Fruit fly (Drosophila melanogaster) whole organism, embryonic: Measurements from ENCODE around the gene CG14903.

Experiments used
- Blimp-1 ChIP-seq: fragments of 200-800 bp; sonication (Bioruptor generic); optimal IDR thresholded peaks from 3 replicates; lab custom pipeline; 2018; ENCODE audit warnings: missing biosample characterization, missing genetic modification characterization, mild to moderate bottlenecking, moderate library complexity, missing genetic modification reagents
- D19A ChIP-seq: fragments of 200-800 bp; optimal IDR thresholded peaks from 3 replicates; lab custom pipeline; 2019; ENCODE audit warnings: missing biosample characterization, mild to moderate bottlenecking, missing genetic modification characterization, moderate library complexity
- Dbx ChIP-seq: fragments of 200-800 bp; sonication (Bioruptor generic); IDR thresholded peaks from 3 replicates; pipeline ENCODE4 v1.3.6; 2022; ENCODE audit warnings: missing biosample characterization, missing genetic modification characterization
- Drgx ChIP-seq: fragments of 200-800 bp; sonication (Bioruptor generic); IDR thresholded peaks from 2 replicates; pipeline ENCODE4 v1.3.6; 2022; ENCODE audit warnings: missing biosample characterization, missing genetic modification characterization
- aop ChIP-seq: fragments of 200-800 bp; sonication (Bioruptor generic); IDR thresholded peaks from 2 replicates; pipeline ENCODE4 v1.3.6; 2022; ENCODE audit warnings: missing biosample characterization, missing genetic modification characterization
- gcm ChIP-seq: fragments of 200-800 bp; sonication (Bioruptor generic); optimal IDR thresholded peaks from 2 replicates; lab custom pipeline; 2019; ENCODE audit warnings: missing biosample characterization, mild to moderate bottlenecking, missing genetic modification characterization, moderate library complexity
- z ChIP-seq: fragments of 200-800 bp; sonication (Bioruptor generic); IDR thresholded peaks from 3 replicates; pipeline ENCODE4 v1.3.6; 2022; ENCODE audit warnings: missing biosample characterization, missing genetic modification characterization

Gene CG14903

dm6 chr3R:16524178-16524577, 49.4 kb downstream of the CG14903 start (continued):
- no peak for TF ChIP-seq z (GFP tag; lab: Robert Waterston, UW)
- no peak for TF ChIP-seq Dbx (GFP tag; lab: Robert Waterston, UW)
- TF ChIP-seq, all 482 proteins: peak for 234

- TF ChIP-seq aop (GFP tag; lab: Robert Waterston, UW) (no peak), Blimp-1 (GFP tag; lab: Kevin White, UChicago) (peak; percentile 12), gcm (GFP tag; lab: Kevin White, UChicago) (no peak), Drgx (GFP tag; lab: Robert Waterston, UW) (0 out of 2 replicates have a peak, but pooled peaks have one; percentile 29), D19A (tag; lab: Kevin White, UChicago) (peak; percentile 98)
Observed at dm6 chr3R:16523395-16523794, 50.2 kb downstream of the CG14903 start.
